Worm (Caenorhabditis elegans) whole organism, L2 larva: Measurements from ENCODE around the gene puf-6.
A peak's percentile ranks its signal among the peaks of the same experiment; 100 is the strongest.

Experiments
- C34F6.9 ChIP-seq: fragments of 150-350 bp; optimal IDR thresholded peaks from 2 replicates; lab custom pipeline; 2014; ENCODE audit warnings: missing biosample characterization, missing genetic modification characterization
- F13H6.1 ChIP-seq: sonication (generic microtip); optimal IDR thresholded peaks from 2 replicates; lab custom pipeline; 2016; ENCODE audit warnings: missing genetic modification characterization, missing compliant biosample characterization
- R02D3.7 ChIP-seq: fragments of 150-350 bp; optimal IDR thresholded peaks from 2 replicates; lab custom pipeline; 2014; ENCODE audit warnings: missing biosample characterization, missing genetic modification characterization
- Y55F3AM.14 ChIP-seq: fragments of 200-800 bp; sonication (Bioruptor generic); optimal IDR thresholded peaks from 2 replicates; lab custom pipeline; 2018; ENCODE audit warnings: mild to moderate bottlenecking, missing genetic modification characterization, missing compliant biosample characterization
- aly-2 ChIP-seq: fragments of 150-350 bp; optimal IDR thresholded peaks from 2 replicates; lab custom pipeline; 2014; ENCODE audit warnings: missing biosample characterization, missing genetic modification characterization
- ama-1 ChIP-seq: fragments of 150-350 bp; optimal IDR thresholded peaks from 2 replicates; lab custom pipeline; 2018; ENCODE audit warnings: inconsistent platforms
- ceh-82 ChIP-seq: fragments of 150-350 bp; optimal IDR thresholded peaks from 2 replicates; lab custom pipeline; 2014; ENCODE audit warnings: missing biosample characterization, missing genetic modification characterization
- crh-2 ChIP-seq: sonication (generic microtip); optimal IDR thresholded peaks from 2 replicates; lab custom pipeline; 2017; ENCODE audit warnings: missing biosample characterization, missing genetic modification characterization
- dmd-4 ChIP-seq: sonication (generic microtip); optimal IDR thresholded peaks from 2 replicates; lab custom pipeline; 2017; ENCODE audit warnings: missing biosample characterization, missing genetic modification characterization
- egl-27 ChIP-seq: sonication (generic microtip); optimal IDR thresholded peaks from 3 replicates; lab custom pipeline; 2017; ENCODE audit warnings: missing biosample characterization, missing genetic modification reagents, missing genetic modification characterization
- elt-1 ChIP-seq: fragments of 150-350 bp; optimal IDR thresholded peaks from 2 replicates; lab custom pipeline; 2014; ENCODE audit warnings: missing biosample characterization, missing genetic modification characterization
- elt-3 ChIP-seq: sonication (generic microtip); optimal IDR thresholded peaks from 2 replicates; lab custom pipeline; 2017; ENCODE audit warnings: missing biosample characterization, missing genetic modification characterization
- fos-1 ChIP-seq: fragments of 150-350 bp; optimal IDR thresholded peaks from 2 replicates; lab custom pipeline; 2014; ENCODE audit warnings: missing biosample characterization, missing genetic modification characterization
- gmeb-1 ChIP-seq: fragments of 150-350 bp; optimal IDR thresholded peaks from 2 replicates; lab custom pipeline; 2014; ENCODE audit warnings: missing biosample characterization, missing genetic modification characterization
- lin-11 ChIP-seq: fragments of 150-350 bp; sonication (generic microtip); optimal IDR thresholded peaks from 2 replicates; lab custom pipeline; 2014; ENCODE audit warnings: missing biosample characterization, missing genetic modification characterization, inconsistent platforms, mixed read lengths
- lin-39 ChIP-seq: fragments of 150-350 bp; optimal IDR thresholded peaks from 2 replicates; lab custom pipeline; 2014; ENCODE audit warnings: missing biosample characterization, missing genetic modification reagents, missing genetic modification characterization
- lsy-2 ChIP-seq, 2 experiments: fragments of 150-350 bp in 1 of 2; sonication (generic microtip) in 1 of 2; optimal IDR thresholded peaks; 2 replicates each; lab custom pipeline; 2014 to 2017; ENCODE audit warnings: missing biosample characterization in 2 of 2, missing genetic modification characterization in 2 of 2
- mab-5 ChIP-seq: fragments of 150-350 bp; optimal IDR thresholded peaks from 2 replicates; lab custom pipeline; 2014; ENCODE audit warnings: missing biosample characterization, missing genetic modification characterization
- mdl-1 ChIP-seq, 2 experiments: fragments of 150-350 bp in 1 of 2; sonication (generic microtip) in 1 of 2; optimal IDR thresholded peaks; 2 replicates each; lab custom pipeline; 2017; ENCODE audit warnings: missing biosample characterization in 2 of 2, missing genetic modification characterization in 2 of 2
- nhr-10 ChIP-seq: sonication (generic microtip); optimal IDR thresholded peaks from 2 replicates; lab custom pipeline; 2017; ENCODE audit warnings: missing biosample characterization, missing genetic modification characterization
- nhr-11 ChIP-seq: fragments of 150-350 bp; optimal IDR thresholded peaks from 2 replicates; lab custom pipeline; 2014; ENCODE audit warnings: missing biosample characterization, missing genetic modification characterization
- nhr-129 ChIP-seq: fragments of 150-350 bp; optimal IDR thresholded peaks from 2 replicates; lab custom pipeline; 2014; ENCODE audit warnings: missing biosample characterization, missing genetic modification characterization
- nhr-23 ChIP-seq: fragments of 150-350 bp; optimal IDR thresholded peaks from 2 replicates; lab custom pipeline; 2014; ENCODE audit warnings: missing biosample characterization, missing genetic modification reagents, missing genetic modification characterization
- nhr-77 ChIP-seq: fragments of 150-350 bp; optimal IDR thresholded peaks from 2 replicates; lab custom pipeline; 2014; ENCODE audit warnings: missing biosample characterization, missing genetic modification characterization
- peb-1 ChIP-seq: fragments of 150-350 bp; optimal IDR thresholded peaks from 2 replicates; lab custom pipeline; 2014; ENCODE audit warnings: missing biosample characterization, missing genetic modification characterization
- sma-9 ChIP-seq, 2 experiments: fragments of 150-350 bp in 1 of 2; sonication (generic microtip) in 1 of 2; optimal IDR thresholded peaks; 2 replicates each; lab custom pipeline; 2014 to 2016; ENCODE audit warnings: missing genetic modification characterization in 2 of 2, mild to moderate bottlenecking in 1 of 2, missing biosample characterization in 1 of 2, missing compliant biosample characterization in 1 of 2, missing genetic modification reagents in 1 of 2, moderate library complexity in 1 of 2
- unc-55 ChIP-seq: fragments of 150-350 bp; sonication (generic microtip); optimal IDR thresholded peaks from 3 replicates; lab custom pipeline; 2014; ENCODE audit warnings: missing biosample characterization, missing genetic modification reagents, missing genetic modification characterization
- zag-1 ChIP-seq: fragments of 150-350 bp; optimal IDR thresholded peaks from 2 replicates; lab custom pipeline; 2014; ENCODE audit warnings: missing biosample characterization, missing genetic modification characterization
- ztf-4 ChIP-seq: fragments of 150-350 bp; optimal IDR thresholded peaks from 2 replicates; lab custom pipeline; 2014; ENCODE audit warnings: missing biosample characterization, missing genetic modification characterization

puf-6 gene

ce11 chrII:13073742-13074141 is 30.5 kb upstream of the puf-6 start:
- TF ChIP-seq mdl-1 (tag; optimal IDR thresholded peaks at IDR 0.05; lab: Kevin White, UChicago) = no peak
- TF ChIP-seq lin-11 (tag; lab: Kevin White, UChicago) = no peak
- TF ChIP-seq elt-3 (tag; lab: Kevin White, UChicago) = no peak
- TF ChIP-seq nhr-10 (tag; lab: Kevin White, UChicago) = no peak
- no peak for TF ChIP-seq unc-55 (GFP tag; lab: Kevin White, UChicago)
- no peak for TF ChIP-seq R02D3.7 (tag; lab: Kevin White, UChicago)
- no peak for TF ChIP-seq lin-39 (tag; lab: Kevin White, UChicago)
- TF ChIP-seq peb-1 (tag; lab: Kevin White, UChicago) = no peak
- TF ChIP-seq crh-2 = no peak
- no peak for TF ChIP-seq ceh-82 (tag; lab: Kevin White, UChicago)
- TF ChIP-seq ztf-4 (tag; lab: Kevin White, UChicago) = no peak
- no peak for TF ChIP-seq nhr-129 (tag; lab: Kevin White, UChicago)

- TF ChIP-seq sma-9 (GFP tag; optimal IDR thresholded peaks at IDR 0.05; lab: Kevin White, UChicago) (peak; percentile 1), sma-9 (tag; optimal IDR thresholded peaks at IDR 0.05; lab: Kevin White, UChicago) (no peak), fos-1 (tag; lab: Kevin White, UChicago) (peak; percentile 79), Y55F3AM.14 (GFP tag; lab: Kevin White, UChicago) (no peak)
Measured at ce11 chrII:13073102-13073501, 29.9 kb upstream of the puf-6 start, which contains the start of gene F42G4.5. F42G4.5 (plus strand) TSS chrII:13073480.

- TF ChIP-seq elt-3 (tag; lab: Kevin White, UChicago) = no peak
- peak; percentile 37 for TF ChIP-seq F13H6.1
- peak; percentile 28 for TF ChIP-seq nhr-129 (tag; lab: Kevin White, UChicago)
- peak; percentile 3 for TF ChIP-seq sma-9 (GFP tag; optimal IDR thresholded peaks at IDR 0.05; lab: Kevin White, UChicago)
- no peak for TF ChIP-seq sma-9 (tag; optimal IDR thresholded peaks at IDR 0.05; lab: Kevin White, UChicago)
- no peak for TF ChIP-seq C34F6.9 (tag; lab: Kevin White, UChicago)
- TF ChIP-seq lsy-2 (tag; optimal IDR thresholded peaks at IDR 0.05; lab: Kevin White, UChicago) = peak in 1 of 2 experiments; percentile 12
- peak; percentile 6 for TF ChIP-seq unc-55 (GFP tag; lab: Kevin White, UChicago)
Measured at ce11 chrII:13066777-13067290, 23.6 kb upstream of the puf-6 start.

DNA sequence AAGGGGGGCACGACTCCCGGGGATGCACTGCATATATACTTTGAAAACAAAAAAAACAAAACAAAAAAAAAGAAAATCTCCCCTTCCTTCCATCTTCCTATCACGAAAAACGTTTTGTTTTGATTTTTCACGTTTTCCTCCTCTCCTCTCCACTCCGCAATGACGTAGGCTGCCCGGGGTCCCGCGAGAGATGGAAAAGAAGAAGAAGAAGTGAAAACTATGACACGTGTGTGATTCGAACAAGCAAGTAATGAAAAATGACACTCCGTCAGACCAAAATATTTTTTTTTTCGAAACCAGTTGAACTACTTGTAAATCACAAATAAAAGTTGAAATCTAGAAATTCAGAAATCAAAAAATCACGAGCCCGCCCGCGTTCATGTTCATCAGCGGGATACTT is 22.0 kb upstream of the puf-6 start:
- TF ChIP-seq lsy-2 (tag; optimal IDR thresholded peaks at IDR 0.05; lab: Kevin White, UChicago) (peak in 1 of 2 experiments; percentile 37), C34F6.9 (tag; lab: Kevin White, UChicago) (peak; percentile 5), nhr-129 (tag; lab: Kevin White, UChicago) (peak; percentile 33), Y55F3AM.14 (GFP tag; lab: Kevin White, UChicago) (peak; percentile 12), mab-5 (tag; lab: Kevin White, UChicago) (peak; percentile 35), zag-1 (tag; lab: Kevin White, UChicago) (no peak), sma-9 (GFP tag; optimal IDR thresholded peaks at IDR 0.05; lab: Kevin White, UChicago) (peak; percentile 23), sma-9 (tag; optimal IDR thresholded peaks at IDR 0.05; lab: Kevin White, UChicago) (no peak), peb-1 (tag; lab: Kevin White, UChicago) (no peak), mdl-1 (tag; optimal IDR thresholded peaks at IDR 0.05; lab: Kevin White, UChicago) (peak in 1 of 2 experiments; percentile 67), F13H6.1 (peak; percentile 10), egl-27 (no peak), crh-2 (peak; percentile 23), ama-1 (lab: Kevin White, UChicago) (no peak)

- no peak for TF ChIP-seq sma-9 (GFP tag; optimal IDR thresholded peaks at IDR 0.05; lab: Kevin White, UChicago)
- TF ChIP-seq sma-9 (tag; optimal IDR thresholded peaks at IDR 0.05; lab: Kevin White, UChicago) = no peak
- no peak for TF ChIP-seq nhr-23
- no peak for TF ChIP-seq nhr-77 (tag; lab: Kevin White, UChicago)
- no peak for TF ChIP-seq gmeb-1 (tag; lab: Kevin White, UChicago)
- TF ChIP-seq aly-2 (tag; lab: Kevin White, UChicago) = no peak
- TF ChIP-seq egl-27 = no peak
- TF ChIP-seq mdl-1 (tag; optimal IDR thresholded peaks at IDR 0.05; lab: Kevin White, UChicago) = no peak
- TF ChIP-seq lin-39 (tag; lab: Kevin White, UChicago) = no peak
- no peak for TF ChIP-seq C34F6.9 (tag; lab: Kevin White, UChicago)
- TF ChIP-seq nhr-11 (tag; lab: Kevin White, UChicago) = no peak
- TF ChIP-seq elt-1 (tag; lab: Kevin White, UChicago) = no peak
- TF ChIP-seq peb-1 (tag; lab: Kevin White, UChicago) = no peak
Measured at ce11 chrII:13059196-13059595, 16.0 kb upstream of the puf-6 start.

- TF ChIP-seq F13H6.1 (no peak), nhr-129 (tag; lab: Kevin White, UChicago) (no peak), dmd-4 (tag; lab: Kevin White, UChicago) (no peak), zag-1 (tag; lab: Kevin White, UChicago) (no peak), fos-1 (tag; lab: Kevin White, UChicago) (no peak)
Measured at ce11 chrII:13056580-13056979, 13.3 kb upstream of the puf-6 start, which contains the start of gene zyx-1. zyx-1 (plus strand) TSS chrII:13056910.
